Worm (Caenorhabditis elegans) whole organism, L4 larva: ENCODE results near the gene C36C5.12.
A peak's percentile ranks its signal among the peaks of the same experiment; 100 is the strongest.

ENCODE experiments used
- D1046.2 ChIP-seq: fragments of 200-800 bp; sonication (Bioruptor generic); IDR thresholded peaks from 2 replicates; pipeline ENCODE4 v1.3.6; 2022; ENCODE audit warnings: missing genetic modification characterization, missing compliant biosample characterization
- F26F4.8 ChIP-seq: fragments of 200-800 bp; sonication (Bioruptor generic); conservative IDR thresholded peaks from 2 replicates; pipeline ENCODE4 v1.3.6; 2022; ENCODE audit warnings: missing genetic modification characterization, missing compliant biosample characterization
- T20F7.1 ChIP-seq: fragments of 200-800 bp; sonication (Bioruptor generic); optimal IDR thresholded peaks from 2 replicates; lab custom pipeline; 2018; ENCODE audit warnings: mild to moderate bottlenecking, missing genetic modification characterization, missing compliant biosample characterization
- T26A8.4 ChIP-seq: fragments of 200-800 bp; sonication (Bioruptor generic); IDR thresholded peaks from 2 replicates; pipeline ENCODE4 v1.3.6; 2022; ENCODE audit warnings: missing genetic modification characterization, missing compliant biosample characterization
- Y105C5A.15 ChIP-seq: fragments of 200-800 bp; sonication (Bioruptor generic); IDR thresholded peaks from 2 replicates; pipeline ENCODE4 v1.3.6; 2022; ENCODE audit warnings: missing genetic modification characterization, missing compliant biosample characterization
- Y5F2A.4 ChIP-seq: fragments of 200-800 bp; sonication (Bioruptor generic); optimal IDR thresholded peaks from 2 replicates; lab custom pipeline; 2018; ENCODE audit warnings: mild to moderate bottlenecking, missing genetic modification characterization, missing compliant biosample characterization
- ZK546.5 ChIP-seq, 2 experiments: sonication (generic microtip); optimal IDR thresholded peaks; 2 replicates each; lab custom pipeline; 2017; ENCODE audit warnings: missing biosample characterization in 2 of 2, missing genetic modification characterization in 2 of 2
- aha-1 ChIP-seq: fragments of 150-350 bp; peaks from one replicate; lab custom pipeline; 2014; ENCODE audit warnings: missing biosample characterization, missing genetic modification characterization
- ceh-20 ChIP-seq: fragments of 200-800 bp; sonication (Bioruptor generic); IDR thresholded peaks from 2 replicates; pipeline ENCODE4 v1.3.6; 2022; ENCODE audit warnings: missing genetic modification reagents, missing genetic modification characterization, missing compliant biosample characterization
- ceh-32 ChIP-seq: sonication (generic microtip); optimal IDR thresholded peaks from 2 replicates; lab custom pipeline; 2016; ENCODE audit warnings: mild to moderate bottlenecking, missing genetic modification characterization, missing compliant biosample characterization; ENCODE audit not compliant: poor library complexity
- ceh-62 ChIP-seq: sonication (generic microtip); optimal IDR thresholded peaks from 2 replicates; lab custom pipeline; 2017; ENCODE audit warnings: missing biosample characterization, missing genetic modification characterization
- ces-1 ChIP-seq: fragments of 150-350 bp; sonication (generic microtip); optimal IDR thresholded peaks from 4 replicates; lab custom pipeline; 2014; ENCODE audit warnings: missing biosample characterization, missing genetic modification reagents, missing genetic modification characterization
- daf-16 ChIP-seq, 3 experiments: sonication (generic microtip); optimal IDR thresholded peaks; 2 replicates each; lab custom pipeline; 2016 to 2017; ENCODE audit warnings: missing genetic modification characterization in 3 of 3, missing genetic modification reagents in 3 of 3, mild to moderate bottlenecking in 2 of 3, missing compliant biosample characterization in 2 of 3, missing biosample characterization in 1 of 3, moderate library complexity in 1 of 3
- dmd-6 ChIP-seq: fragments of 200-800 bp; sonication (Bioruptor generic); IDR thresholded peaks from 2 replicates; pipeline ENCODE4 v1.3.6; 2022; ENCODE audit warnings: missing genetic modification reagents, missing genetic modification characterization, missing compliant biosample characterization
- duxl-1 ChIP-seq: sonication (generic microtip); optimal IDR thresholded peaks from 2 replicates; lab custom pipeline; 2016; ENCODE audit warnings: mild to moderate bottlenecking, missing genetic modification characterization, moderate library complexity, missing compliant biosample characterization; ENCODE audit not compliant: poor library complexity
- dve-1 ChIP-seq: sonication (generic microtip); optimal IDR thresholded peaks from 2 replicates; lab custom pipeline; 2017; ENCODE audit warnings: antibody characterized with exemption, mild to moderate bottlenecking, missing genetic modification characterization, missing compliant biosample characterization; ENCODE audit not compliant: insufficient read depth
- egl-43 ChIP-seq: fragments of 200-800 bp; sonication (Bioruptor generic); IDR thresholded peaks from 2 replicates; pipeline ENCODE4 v1.3.6; 2022; ENCODE audit warnings: missing genetic modification reagents, missing genetic modification characterization, missing compliant biosample characterization
- hif-1 ChIP-seq, 2 experiments: sonication (generic microtip); optimal IDR thresholded peaks; 2 replicates each; lab custom pipeline; 2016 to 2017; ENCODE audit warnings: missing compliant biosample characterization in 2 of 2, missing genetic modification characterization in 2 of 2, missing genetic modification reagents in 2 of 2, missing genotype in 2 of 2, mild to moderate bottlenecking in 1 of 2
- hlh-30 ChIP-seq: sonication (generic microtip); optimal IDR thresholded peaks from 2 replicates; lab custom pipeline; 2017; ENCODE audit warnings: antibody characterized with exemption, mild to moderate bottlenecking, missing genetic modification characterization, missing compliant biosample characterization; ENCODE audit not compliant: insufficient read depth
- hmg-1.1 ChIP-seq: fragments of 200-800 bp; sonication (Bioruptor generic); IDR thresholded peaks from 2 replicates; pipeline ENCODE4 v1.3.6; 2022; ENCODE audit warnings: missing genetic modification reagents, missing genetic modification characterization, missing compliant biosample characterization
- lim-7 ChIP-seq: fragments of 200-800 bp; sonication (Bioruptor generic); IDR thresholded peaks from 2 replicates; pipeline ENCODE4 v1.3.6; 2022; ENCODE audit warnings: missing genetic modification characterization, missing compliant biosample characterization
- lin-15B ChIP-seq: fragments of 150-350 bp; sonication (generic microtip); optimal IDR thresholded peaks from 3 replicates; lab custom pipeline; 2014; ENCODE audit warnings: missing biosample characterization, missing genetic modification characterization
- lin-29 ChIP-seq: fragments of 200-800 bp; sonication (Bioruptor generic); IDR thresholded peaks from 2 replicates; pipeline ENCODE4 v1.3.6; 2022; ENCODE audit warnings: missing genetic modification reagents, missing genetic modification characterization, missing compliant biosample characterization
- lin-39 ChIP-seq: fragments of 150-350 bp; optimal IDR thresholded peaks from 2 replicates; lab custom pipeline; 2014; ENCODE audit warnings: missing biosample characterization, missing genetic modification reagents, missing genetic modification characterization
- madf-5 ChIP-seq, 2 experiments: fragments of 200-800 bp; sonication (Bioruptor generic); IDR thresholded peaks; 2 replicates each; pipeline ENCODE4 v1.3.6; 2022; ENCODE audit warnings: missing compliant biosample characterization in 2 of 2, missing genetic modification characterization in 2 of 2
- madf-9 ChIP-seq: fragments of 200-800 bp; sonication (Bioruptor generic); conservative IDR thresholded peaks from 2 replicates; pipeline ENCODE4 v1.3.6; 2022; ENCODE audit warnings: missing genetic modification reagents, missing genetic modification characterization, missing compliant biosample characterization
- mxl-2 ChIP-seq: fragments of 200-800 bp; sonication (Bioruptor generic); conservative IDR thresholded peaks from 2 replicates; pipeline ENCODE4 v1.3.6; 2022; ENCODE audit warnings: missing genetic modification reagents, missing genetic modification characterization, missing compliant biosample characterization
- nhr-102 ChIP-seq: sonication (generic microtip); optimal IDR thresholded peaks from 2 replicates; lab custom pipeline; 2016; ENCODE audit warnings: mild to moderate bottlenecking, missing genetic modification characterization, moderate library complexity, missing compliant biosample characterization
- nhr-41 ChIP-seq: fragments of 200-800 bp; sonication (Bioruptor generic); IDR thresholded peaks from 2 replicates; pipeline ENCODE4 v1.3.6; 2022; ENCODE audit warnings: missing genetic modification reagents, missing genetic modification characterization, missing compliant biosample characterization
- nhr-42 ChIP-seq: fragments of 200-800 bp; sonication (Bioruptor generic); IDR thresholded peaks from 2 replicates; pipeline ENCODE4 v1.3.6; 2022; ENCODE audit warnings: missing genetic modification characterization, missing compliant biosample characterization
- nhr-77 ChIP-seq: fragments of 150-350 bp; optimal IDR thresholded peaks from 2 replicates; lab custom pipeline; 2014; ENCODE audit warnings: missing biosample characterization, missing genetic modification characterization
- saeg-2 ChIP-seq: fragments of 200-800 bp; sonication (Bioruptor generic); IDR thresholded peaks from 2 replicates; pipeline ENCODE4 v1.3.6; 2022; ENCODE audit warnings: missing genetic modification reagents, missing genetic modification characterization, missing compliant biosample characterization
- set-16 ChIP-seq: fragments of 200-800 bp; sonication (Bioruptor generic); IDR thresholded peaks from 2 replicates; pipeline ENCODE4 v1.3.6; 2022; ENCODE audit warnings: missing genetic modification reagents, missing genetic modification characterization, missing compliant biosample characterization
- skn-1 ChIP-seq: fragments of 150-350 bp; optimal IDR thresholded peaks from 2 replicates; lab custom pipeline; 2014; ENCODE audit warnings: missing biosample characterization, missing genetic modification characterization
- snpc-1.2 ChIP-seq: fragments of 200-800 bp; sonication (Bioruptor generic); IDR thresholded peaks from 2 replicates; pipeline ENCODE4 v1.3.6; 2022; ENCODE audit warnings: missing genetic modification reagents, missing genetic modification characterization, missing compliant biosample characterization
- snpc-4 ChIP-seq: fragments of 150-350 bp; optimal IDR thresholded peaks from 2 replicates; lab custom pipeline; 2014; ENCODE audit warnings: missing biosample characterization, missing genetic modification characterization
- spr-1 ChIP-seq: sonication (generic microtip); optimal IDR thresholded peaks from 2 replicates; lab custom pipeline; 2016; ENCODE audit warnings: mild to moderate bottlenecking, missing genetic modification characterization, missing compliant biosample characterization
- spr-3 ChIP-seq: fragments of 200-800 bp; sonication (Bioruptor generic); optimal IDR thresholded peaks from 2 replicates; lab custom pipeline; 2018; ENCODE audit warnings: mild to moderate bottlenecking, missing genetic modification characterization, missing compliant biosample characterization
- unc-62 ChIP-seq, 3 experiments: fragments of 150-350 bp in 1 of 3; sonication (generic microtip); optimal IDR thresholded peaks in 2 of 3; peaks in 1 of 3; 1 replicate in 1 of 3; 2 replicates in 2 of 3; lab custom pipeline; 2014 to 2017; ENCODE audit warnings: missing biosample characterization in 3 of 3, missing genetic modification characterization in 3 of 3, missing genetic modification reagents in 3 of 3, missing genotype in 1 of 3
- zfp-2 ChIP-seq: sonication (generic microtip); optimal IDR thresholded peaks from 2 replicates; lab custom pipeline; 2016; ENCODE audit warnings: mild to moderate bottlenecking, missing genetic modification characterization, missing compliant biosample characterization
- ztf-7 ChIP-seq: fragments of 150-350 bp; optimal IDR thresholded peaks from 2 replicates; lab custom pipeline; 2014; ENCODE audit warnings: missing biosample characterization, missing genetic modification characterization

C36C5.12 gene

ce11 chrV:3156786-3157185 lies 2.4 kb downstream of the C36C5.12 start, which contains the start of gene exh-1:
Gene exh-1, plus strand, starts transcription at chrV:3157086.
- TF ChIP-seq unc-62 (GFP tag; optimal IDR thresholded peaks at IDR 0.05 in 1 of 2; lab: Kevin White, UChicago) (peak in 1 of 2 experiments; percentile 78), unc-62 (tag; optimal IDR thresholded peaks at IDR 0.05; lab: Kevin White, UChicago) (no peak), Y105C5A.15 (GFP tag; lab: Robert Waterston, UW) (no peak)

- TF ChIP-seq lim-7 (GFP tag; lab: Robert Waterston, UW): no peak
- no peak for TF ChIP-seq ces-1 (GFP tag; lab: Kevin White, UChicago)
- no peak for TF ChIP-seq T26A8.4 (GFP tag; lab: Robert Waterston, UW)
- no peak for TF ChIP-seq hlh-30 (tag; lab: Kevin White, UChicago)
- TF ChIP-seq D1046.2: no peak
- TF ChIP-seq zfp-2 (tag; lab: Kevin White, UChicago): no peak
- TF ChIP-seq dve-1: no peak
- no peak for TF ChIP-seq T20F7.1 (GFP tag; lab: Kevin White, UChicago)
- no peak for TF ChIP-seq spr-3 (GFP tag; lab: Kevin White, UChicago)
- no peak for TF ChIP-seq F26F4.8
- no peak for TF ChIP-seq nhr-42
- TF ChIP-seq duxl-1 (tag; lab: Kevin White, UChicago): no peak
- TF ChIP-seq ztf-7: no peak
- no peak for TF ChIP-seq lin-39 (tag; lab: Kevin White, UChicago)
- no peak for TF ChIP-seq madf-5 (GFP tag; IDR thresholded peaks at IDR 0.05; lab: Robert Waterston, UW)
- TF ChIP-seq lin-29 (GFP tag; lab: Robert Waterston, UW): no peak
- no peak for TF ChIP-seq spr-1 (tag; lab: Kevin White, UChicago)
Observed at ce11 chrV:3155072-3155471, 4.1 kb downstream of the C36C5.12 start, which contains the start of gene srab-7. Gene srab-7, minus strand, starts transcription at chrV:3155172.

- TF ChIP-seq egl-43 (GFP tag; lab: Robert Waterston, UW): no peak
- TF ChIP-seq lin-15B (tag; lab: Kevin White, UChicago): no peak
- TF ChIP-seq Y105C5A.15 (GFP tag; lab: Robert Waterston, UW): no peak
- no peak for TF ChIP-seq ceh-62 (tag; lab: Kevin White, UChicago)
- no peak for TF ChIP-seq hif-1 (tag; optimal IDR thresholded peaks at IDR 0.05; lab: Kevin White, UChicago)
- no peak for TF ChIP-seq skn-1
- no peak for TF ChIP-seq dve-1
- TF ChIP-seq dmd-6: no peak
- no peak for TF ChIP-seq mxl-2 (GFP tag; lab: Robert Waterston, UW)
- no peak for TF ChIP-seq ceh-20 (GFP tag; lab: Robert Waterston, UW)
- no peak for TF ChIP-seq nhr-102
- TF ChIP-seq duxl-1 (tag; lab: Kevin White, UChicago): no peak
- TF ChIP-seq nhr-42: no peak
- no peak for TF ChIP-seq ceh-32 (tag; lab: Kevin White, UChicago)
- TF ChIP-seq snpc-1.2: no peak
- TF ChIP-seq Y5F2A.4 (GFP tag; lab: Kevin White, UChicago): no peak
- no peak for TF ChIP-seq nhr-77 (tag; lab: Kevin White, UChicago)
- no peak for TF ChIP-seq spr-3 (GFP tag; lab: Kevin White, UChicago)
- TF ChIP-seq snpc-4 (tag; lab: Kevin White, UChicago): no peak
- TF ChIP-seq ztf-7: no peak
- TF ChIP-seq, all 104 proteins: peak for 0
Observed at ce11 chrV:3151862-3152261, 7.3 kb downstream of the C36C5.12 start, which contains the start of gene srab-6. Gene srab-6, minus strand, starts transcription at chrV:3151962.

- TF ChIP-seq set-16 (GFP tag; lab: Robert Waterston, UW) (peak; percentile 91), daf-16 (GFP tag; optimal IDR thresholded peaks at IDR 0.05; lab: Kevin White, UChicago) (no peak), daf-16 (tag; optimal IDR thresholded peaks at IDR 0.05; lab: Kevin White, UChicago) (no peak), saeg-2 (GFP tag; lab: Robert Waterston, UW) (0 out of 2 replicates have a peak, but pooled peaks have one; percentile 38), ZK546.5 (tag; optimal IDR thresholded peaks at IDR 0.05; lab: Kevin White, UChicago) (no peak), nhr-41 (GFP tag; lab: Robert Waterston, UW) (0 out of 2 replicates have a peak, but pooled peaks have one; percentile 6), hmg-1.1 (GFP tag; lab: Robert Waterston, UW) (no peak), D1046.2 (no peak), madf-9 (GFP tag; lab: Robert Waterston, UW) (no peak), ztf-7 (no peak), nhr-42 (no peak), aha-1 (peak; percentile 73)
Observed at ce11 chrV:3149910-3150428, 9.2 kb downstream of the C36C5.12 start.
